Worm (Caenorhabditis elegans) whole organism, L4 larva: ENCODE data around the gene F59A1.6.

ENCODE experiments used
- F26F4.8 ChIP-seq: fragments of 200-800 bp; sonication (Bioruptor generic); conservative IDR thresholded peaks from 2 replicates; pipeline ENCODE4 v1.3.6; 2022; ENCODE audit warnings: missing genetic modification characterization, missing compliant biosample characterization
- aly-2 ChIP-seq: sonication (generic microtip); optimal IDR thresholded peaks from 2 replicates; lab custom pipeline; 2018; ENCODE audit warnings: missing biosample characterization, missing genetic modification characterization
- ceh-82 ChIP-seq: sonication (generic microtip); optimal IDR thresholded peaks from 2 replicates; lab custom pipeline; 2017; ENCODE audit warnings: missing biosample characterization, missing genetic modification characterization
- fos-1 ChIP-seq: fragments of 150-350 bp; optimal IDR thresholded peaks from 2 replicates; lab custom pipeline; 2014; ENCODE audit warnings: missing biosample characterization, missing genetic modification characterization
- mdl-1 ChIP-seq, 2 experiments: fragments of 150-350 bp in 1 of 2; sonication (generic microtip) in 1 of 2; optimal IDR thresholded peaks; 2 replicates each; lab custom pipeline; 2014 to 2017; ENCODE audit warnings: missing biosample characterization in 2 of 2, missing genetic modification characterization in 2 of 2
- mep-1 ChIP-seq: fragments of 150-350 bp; sonication (generic microtip); optimal IDR thresholded peaks from 3 replicates; lab custom pipeline; 2014; ENCODE audit warnings: missing biosample characterization, missing genetic modification characterization
- nhr-11 ChIP-seq: fragments of 150-350 bp; optimal IDR thresholded peaks from 2 replicates; lab custom pipeline; 2014; ENCODE audit warnings: missing biosample characterization, missing genetic modification characterization
- nhr-28 ChIP-seq: fragments of 150-350 bp; optimal IDR thresholded peaks from 2 replicates; lab custom pipeline; 2014; ENCODE audit warnings: missing biosample characterization, missing genetic modification characterization
- nhr-77 ChIP-seq: fragments of 150-350 bp; optimal IDR thresholded peaks from 2 replicates; lab custom pipeline; 2014; ENCODE audit warnings: missing biosample characterization, missing genetic modification characterization
- pha-4 ChIP-seq, 2 experiments: fragments of 150-350 bp in 1 of 2; fragments of 200-800 bp in 1 of 2; sonication (Bioruptor generic) in 1 of 2; IDR thresholded peaks in 1 of 2; optimal IDR thresholded peaks in 1 of 2; 2 replicates each; pipeline versions ENCODE4 v1.3.6 to Lab custom; 2014 to 2022; ENCODE audit warnings: missing genetic modification characterization in 2 of 2, missing genetic modification reagents in 2 of 2, missing biosample characterization in 1 of 2, missing compliant biosample characterization in 1 of 2

DNA sequence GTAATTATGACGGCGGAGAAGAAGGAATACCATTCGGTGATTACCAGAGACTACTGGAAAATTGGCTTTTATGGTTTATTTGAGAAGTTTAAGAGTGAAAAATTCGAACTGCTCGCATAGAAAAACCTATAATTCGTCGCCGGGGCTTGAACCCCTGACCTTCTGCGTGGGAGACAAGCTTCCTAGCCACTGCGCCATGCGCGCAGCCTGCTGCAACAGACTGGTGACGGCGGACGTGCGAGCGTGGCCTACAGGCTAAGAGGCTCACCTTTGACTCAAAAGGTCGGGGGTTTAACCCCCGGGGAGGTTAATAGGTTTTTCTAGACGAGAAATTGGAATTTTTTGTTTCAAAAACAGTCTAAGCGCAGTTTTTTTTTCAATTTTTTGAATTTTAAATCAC is 20.6 kb upstream of the F59A1.6 start:
- TF ChIP-seq mdl-1 (tag; optimal IDR thresholded peaks at IDR 0.05; lab: Kevin White, UChicago) (no peak), ceh-82 (no peak), F26F4.8 (no peak), nhr-11 (tag; lab: Kevin White, UChicago) (no peak), mep-1 (tag; lab: Kevin White, UChicago) (no peak), pha-4 (GFP tag; IDR thresholded peaks at IDR 0.05; lab: Robert Waterston, UW) (no peak), pha-4 (tag; optimal IDR thresholded peaks at IDR 0.05; lab: Kevin White, UChicago) (no peak), fos-1 (no peak), aly-2 (no peak), nhr-28 (tag; lab: Kevin White, UChicago) (no peak), nhr-77 (no peak)
